Worm (Caenorhabditis elegans): ENCODE measurements around the gene K07C11.8.

- no peak for TF ChIP-seq ama-1 (optimal IDR thresholded peaks at IDR 0.05)
- TF ChIP-seq K09A11.1 (tag; optimal IDR thresholded peaks at IDR 0.05; ENCODE audit: insufficient read depth) = no peak
Measured at ce11 chrV:8223417-8223816, 5.7 kb upstream of the K07C11.8 start.
